Worm (Caenorhabditis elegans) whole organism, young adult: Measurements from ENCODE around the gene nspg-14.

Source experiments
- akir-1 ChIP-seq: fragments of 200-800 bp; sonication (Bioruptor generic); optimal IDR thresholded peaks from 2 replicates; lab custom pipeline; 2018; ENCODE audit warnings: mild to moderate bottlenecking, missing genetic modification characterization, moderate library complexity, missing compliant biosample characterization
- cebp-2 ChIP-seq: fragments of 200-800 bp; sonication (Bioruptor generic); IDR thresholded peaks from 2 replicates; pipeline ENCODE4 v1.3.6; 2022; ENCODE audit warnings: missing genetic modification characterization, missing compliant biosample characterization
- dpl-1 ChIP-seq: fragments of 150-350 bp; optimal IDR thresholded peaks from 2 replicates; lab custom pipeline; 2014; ENCODE audit warnings: missing biosample characterization, missing genetic modification reagents, missing genetic modification characterization
- pha-4 ChIP-seq: fragments of 150-350 bp; sonication (generic microtip); optimal IDR thresholded peaks from 2 replicates; lab custom pipeline; 2014; ENCODE audit warnings: missing biosample characterization, missing genetic modification reagents, missing genetic modification characterization
- snpc-3.4 ChIP-seq: sonication (generic microtip); optimal IDR thresholded peaks from 2 replicates; lab custom pipeline; 2017; ENCODE audit warnings: missing genetic modification characterization, mild to moderate bottlenecking, missing compliant biosample characterization, antibody characterized with exemption, moderate library complexity, missing genotype, missing genetic modification reagents
- tlf-1 ChIP-seq: fragments of 200-800 bp; sonication (Bioruptor generic); optimal IDR thresholded peaks from 2 replicates; lab custom pipeline; 2018; ENCODE audit warnings: mild to moderate bottlenecking, missing genetic modification characterization, missing compliant biosample characterization

DNA sequence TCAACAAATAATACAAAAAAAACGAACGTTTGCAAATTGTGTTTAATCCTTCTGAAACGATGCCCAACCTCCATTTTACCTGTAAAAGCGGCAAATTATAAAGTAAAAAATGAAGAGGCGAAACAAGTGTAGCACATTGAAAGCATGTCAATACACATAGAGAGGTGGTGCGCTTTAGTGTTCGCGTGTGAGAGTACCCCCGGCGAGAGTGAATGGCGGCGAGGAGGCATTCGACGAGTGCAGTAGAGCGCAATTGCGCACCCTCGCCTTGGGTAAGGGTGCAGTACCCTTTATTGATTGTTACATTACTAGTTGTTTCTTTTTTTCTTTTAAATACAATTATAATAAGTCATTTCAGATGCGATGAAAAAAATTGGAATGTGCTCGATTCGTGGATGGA lies 22.4 kb downstream of the nspg-14 start, which contains the start of gene hst-6:
- TF ChIP-seq snpc-3.4 (tag; lab: Kevin White, UChicago), result peak; percentile 43
- TF ChIP-seq tlf-1 (GFP tag; lab: Kevin White, UChicago), result no peak
- no peak for TF ChIP-seq cebp-2
- TF ChIP-seq pha-4 (tag; lab: Kevin White, UChicago), result no peak
- TF ChIP-seq dpl-1 (GFP tag; lab: Kevin White, UChicago), result no peak
- TF ChIP-seq akir-1, result no peak
